Worm (Caenorhabditis elegans) whole organism, late embryonic: Measurements from ENCODE around the gene F45E12.5.
A peak's percentile ranks its signal among the peaks of the same experiment; 100 is the strongest.

Experiments
- ceh-22 ChIP-seq: sonication (generic microtip); optimal IDR thresholded peaks from 2 replicates; lab custom pipeline; 2017; ENCODE audit warnings: missing biosample characterization, missing genetic modification characterization
- ceh-34 ChIP-seq: sonication (generic microtip); optimal IDR thresholded peaks from 2 replicates; lab custom pipeline; 2016; ENCODE audit warnings: mild to moderate bottlenecking, missing genetic modification characterization, missing compliant biosample characterization
- ceh-6 ChIP-seq: fragments of 200-800 bp; sonication (Bioruptor generic); optimal IDR thresholded peaks from 2 replicates; lab custom pipeline; 2018; ENCODE audit warnings: mild to moderate bottlenecking, missing genetic modification characterization, missing compliant biosample characterization
- dve-1 ChIP-seq: sonication (generic microtip); optimal IDR thresholded peaks from 2 replicates; lab custom pipeline; 2017; ENCODE audit warnings: antibody characterized with exemption, mild to moderate bottlenecking, missing genetic modification characterization, missing compliant biosample characterization
- elt-2 ChIP-seq: sonication (generic microtip); optimal IDR thresholded peaks from 2 replicates; lab custom pipeline; 2016; ENCODE audit warnings: missing genetic modification reagents, missing genetic modification characterization, missing compliant biosample characterization
- fkh-10 ChIP-seq: fragments of 150-350 bp; optimal IDR thresholded peaks from 2 replicates; lab custom pipeline; 2014; ENCODE audit warnings: missing biosample characterization, missing genetic modification reagents, missing genetic modification characterization
- fkh-6 ChIP-seq: sonication (generic microtip); optimal IDR thresholded peaks from 2 replicates; lab custom pipeline; 2016; ENCODE audit warnings: missing genetic modification characterization, missing compliant biosample characterization
- nhr-11 ChIP-seq: fragments of 150-350 bp; optimal IDR thresholded peaks from 2 replicates; lab custom pipeline; 2014; ENCODE audit warnings: missing biosample characterization, missing genetic modification characterization
- odd-2 ChIP-seq: sonication (generic microtip); optimal IDR thresholded peaks from 2 replicates; lab custom pipeline; 2017; ENCODE audit warnings: antibody characterized with exemption, mild to moderate bottlenecking, missing genetic modification characterization, missing compliant biosample characterization
- ref-2 ChIP-seq: sonication (generic microtip); optimal IDR thresholded peaks from 2 replicates; lab custom pipeline; 2016; ENCODE audit warnings: missing genetic modification characterization, missing compliant biosample characterization
- tbx-2 ChIP-seq: sonication (generic microtip); optimal IDR thresholded peaks from 2 replicates; lab custom pipeline; 2016; ENCODE audit warnings: missing genetic modification characterization, missing compliant biosample characterization
- ztf-16 ChIP-seq: sonication (generic microtip); optimal IDR thresholded peaks from 2 replicates; lab custom pipeline; 2017; ENCODE audit warnings: missing genetic modification characterization, missing compliant biosample characterization

DNA sequence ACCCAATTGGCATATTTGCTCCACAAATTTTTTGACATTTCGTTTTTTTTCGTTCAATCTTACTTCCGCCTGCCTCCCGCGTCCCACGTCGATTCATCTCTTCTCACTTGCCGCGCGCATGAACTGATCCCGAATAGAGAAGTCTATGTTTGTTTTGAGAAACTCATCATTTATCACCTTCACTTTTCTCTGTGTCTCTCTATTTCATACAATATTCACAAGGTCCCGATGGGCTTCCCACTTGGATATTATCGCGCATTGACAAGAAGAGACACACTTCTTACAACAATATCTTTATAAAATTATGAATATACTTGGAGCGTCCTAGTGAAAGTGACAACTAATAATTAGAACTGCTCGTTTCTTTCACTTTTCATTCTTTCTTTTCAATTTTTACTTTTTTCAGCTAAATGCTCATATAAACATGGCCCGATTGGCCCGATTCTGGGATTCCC, 48.6 kb upstream of the F45E12.5 start, which contains the start of gene insc-1:
- no peak for TF ChIP-seq tbx-2 (tag; lab: Kevin White, UChicago)
- TF ChIP-seq elt-2 (tag; lab: Kevin White, UChicago), result no peak
- peak; percentile 16 for TF ChIP-seq ref-2 (tag; lab: Kevin White, UChicago)
- TF ChIP-seq ztf-16 (tag; lab: Kevin White, UChicago), result no peak
- no peak for TF ChIP-seq ceh-34 (tag; lab: Kevin White, UChicago)
- no peak for TF ChIP-seq fkh-10 (GFP tag; lab: Kevin White, UChicago)
- TF ChIP-seq ceh-22 (tag; lab: Kevin White, UChicago), result no peak
- no peak for TF ChIP-seq nhr-11
- no peak for TF ChIP-seq dve-1
- TF ChIP-seq ceh-6, result no peak
- no peak for TF ChIP-seq fkh-6 (tag; lab: Kevin White, UChicago)
- TF ChIP-seq odd-2 (tag; lab: Kevin White, UChicago), result no peak
